Worm (Caenorhabditis elegans) whole organism, early embryonic: Measurements from ENCODE around the gene lmbr-1.

Source experiments
- ama-1 ChIP-seq: fragments of 150-350 bp; optimal IDR thresholded peaks from 2 replicates; lab custom pipeline; 2014
- ets-7 ChIP-seq: sonication (generic microtip); optimal IDR thresholded peaks from 2 replicates; lab custom pipeline; 2016; ENCODE audit warnings: missing genotype, missing genetic modification characterization, missing compliant biosample characterization
- flt-1 ChIP-seq: fragments of 200-800 bp; sonication (Bioruptor generic); IDR thresholded peaks from 2 replicates; pipeline ENCODE4 v1.3.6; 2022; ENCODE audit warnings: missing genetic modification characterization, missing compliant biosample characterization
- hmg-4 ChIP-seq: fragments of 200-800 bp; sonication (Bioruptor generic); optimal IDR thresholded peaks from 2 replicates; lab custom pipeline; 2018; ENCODE audit warnings: mild to moderate bottlenecking, missing genetic modification characterization, missing compliant biosample characterization
- hnd-1 ChIP-seq: sonication (generic microtip); optimal IDR thresholded peaks from 2 replicates; lab custom pipeline; 2016; ENCODE audit warnings: missing genetic modification characterization, missing compliant biosample characterization
- tra-4 ChIP-seq: sonication (generic microtip); optimal IDR thresholded peaks from 2 replicates; lab custom pipeline; 2017; ENCODE audit warnings: missing genetic modification characterization, missing compliant biosample characterization

DNA sequence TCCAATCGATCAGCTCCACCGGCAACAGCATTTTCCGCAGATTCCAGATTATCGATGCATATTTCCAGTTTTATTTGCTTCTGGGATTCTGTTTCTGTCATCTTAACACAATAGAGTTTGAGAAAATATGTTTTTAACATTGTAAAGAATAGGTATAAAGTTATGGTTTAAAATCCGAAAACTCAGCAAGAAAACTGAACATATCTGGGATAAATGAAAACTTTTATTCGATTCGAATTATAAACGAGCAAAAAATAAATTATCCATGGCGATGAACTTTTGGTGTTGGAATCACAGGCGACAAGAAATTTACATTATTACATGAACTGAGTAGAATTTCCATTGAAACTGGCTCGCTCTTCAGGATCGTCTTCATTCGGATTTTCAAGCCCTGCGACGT lies 31.5 kb downstream of the lmbr-1 start, which contains the start of gene cutc-1:
- TF ChIP-seq tra-4 (tag; lab: Kevin White, UChicago) (no peak), ets-7 (no peak), ama-1 (no peak), flt-1 (GFP tag; lab: Robert Waterston, UW) (no peak), hnd-1 (no peak), hmg-4 (no peak)
